Fruit fly (Drosophila melanogaster) whole organism, adult: ENCODE measurements around the gene CG8907.

Experiments
- kay ChIP-seq: fragments of 200-800 bp; sonication (Bioruptor generic); peaks from one replicate; lab custom pipeline; 2016; ENCODE audit warnings: missing biosample characterization, missing genetic modification characterization, borderline replicate concordance
- toe ChIP-seq: fragments of 200-800 bp; sonication (Bioruptor generic); optimal IDR thresholded peaks from 2 replicates; lab custom pipeline; 2016; ENCODE audit warnings: missing biosample characterization, missing genetic modification characterization

DNA sequence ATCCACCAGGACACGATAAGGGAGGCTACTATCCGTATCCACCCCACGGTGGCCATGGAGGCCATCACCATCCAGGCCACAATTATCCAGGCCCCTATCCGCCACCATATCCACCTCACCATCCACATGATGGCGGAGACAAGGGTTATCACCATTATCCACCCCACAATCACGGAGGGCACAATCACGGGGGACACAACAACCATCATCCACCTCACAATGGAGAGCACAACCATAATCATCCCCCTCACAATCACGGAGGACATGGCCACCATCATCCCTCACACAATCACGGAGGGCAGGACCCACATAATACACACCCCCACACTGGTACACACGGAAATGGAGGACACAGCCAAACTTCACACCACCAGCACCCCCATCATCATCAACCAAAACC lies 21.7 kb downstream of the CG8907 start:
- no peak for TF ChIP-seq toe (GFP tag; lab: Kevin White, UChicago)
- no peak for TF ChIP-seq kay (GFP tag; lab: Kevin White, UChicago)
